Worm (Caenorhabditis elegans) whole organism, late embryonic: ENCODE measurements around the gene ntl-2.

Experiments
- K09A11.1 ChIP-seq: sonication (generic microtip); optimal IDR thresholded peaks from 2 replicates; lab custom pipeline; 2017; ENCODE audit warnings: antibody characterized with exemption, mild to moderate bottlenecking, missing genetic modification characterization, missing compliant biosample characterization; ENCODE audit not compliant: insufficient read depth
- Y22D7AL.16 ChIP-seq: sonication (generic microtip); optimal IDR thresholded peaks from 2 replicates; lab custom pipeline; 2016; ENCODE audit warnings: missing genetic modification characterization, missing compliant biosample characterization
- ama-1 ChIP-seq: fragments of 150-350 bp; optimal IDR thresholded peaks from 2 replicates; lab custom pipeline; 2014
- ceh-14 ChIP-seq: sonication (generic microtip); optimal IDR thresholded peaks from 2 replicates; lab custom pipeline; 2016; ENCODE audit warnings: missing genotype, missing genetic modification characterization, missing compliant biosample characterization
- ceh-22 ChIP-seq: sonication (generic microtip); optimal IDR thresholded peaks from 2 replicates; lab custom pipeline; 2017; ENCODE audit warnings: missing biosample characterization, missing genetic modification characterization
- ceh-31 ChIP-seq: sonication (generic microtip); optimal IDR thresholded peaks from 2 replicates; lab custom pipeline; 2016; ENCODE audit warnings: missing genetic modification characterization, missing compliant biosample characterization
- ceh-34 ChIP-seq: sonication (generic microtip); optimal IDR thresholded peaks from 2 replicates; lab custom pipeline; 2016; ENCODE audit warnings: mild to moderate bottlenecking, missing genetic modification characterization, missing compliant biosample characterization
- ceh-48 ChIP-seq: sonication (generic microtip); optimal IDR thresholded peaks from 2 replicates; lab custom pipeline; 2016; ENCODE audit warnings: missing genetic modification characterization, inconsistent platforms, missing compliant biosample characterization
- ceh-6 ChIP-seq: fragments of 200-800 bp; sonication (Bioruptor generic); optimal IDR thresholded peaks from 2 replicates; lab custom pipeline; 2018; ENCODE audit warnings: mild to moderate bottlenecking, missing genetic modification characterization, missing compliant biosample characterization
- ceh-9 ChIP-seq: sonication (generic microtip); optimal IDR thresholded peaks from 2 replicates; lab custom pipeline; 2016; ENCODE audit warnings: mild to moderate bottlenecking, missing genetic modification characterization, inconsistent platforms, missing compliant biosample characterization
- fkh-10 ChIP-seq: fragments of 150-350 bp; optimal IDR thresholded peaks from 2 replicates; lab custom pipeline; 2014; ENCODE audit warnings: missing biosample characterization, missing genetic modification reagents, missing genetic modification characterization
- gmeb-2 ChIP-seq: sonication (generic microtip); optimal IDR thresholded peaks from 2 replicates; lab custom pipeline; 2016; ENCODE audit warnings: missing genetic modification characterization, inconsistent platforms, missing compliant biosample characterization
- hlh-13 ChIP-seq: fragments of 200-800 bp; sonication (Bioruptor generic); optimal IDR thresholded peaks from 2 replicates; lab custom pipeline; 2018; ENCODE audit warnings: mild to moderate bottlenecking, missing genetic modification characterization, missing compliant biosample characterization
- hlh-15 ChIP-seq: sonication (generic microtip); optimal IDR thresholded peaks from 2 replicates; lab custom pipeline; 2016; ENCODE audit warnings: missing genetic modification characterization, missing compliant biosample characterization
- hlh-6 ChIP-seq: sonication (generic microtip); optimal IDR thresholded peaks from 2 replicates; lab custom pipeline; 2016; ENCODE audit warnings: missing genotype, missing genetic modification characterization, missing compliant biosample characterization
- lim-6 ChIP-seq: sonication (generic microtip); optimal IDR thresholded peaks from 2 replicates; lab custom pipeline; 2016; ENCODE audit warnings: missing genetic modification characterization, missing compliant biosample characterization
- nfya-1 ChIP-seq: sonication (generic microtip); optimal IDR thresholded peaks from 2 replicates; lab custom pipeline; 2017; ENCODE audit warnings: missing genetic modification characterization, mild to moderate bottlenecking, missing compliant biosample characterization, antibody characterized with exemption, moderate library complexity
- nhr-232 ChIP-seq: sonication (generic microtip); optimal IDR thresholded peaks from 2 replicates; lab custom pipeline; 2016; ENCODE audit warnings: missing genetic modification characterization, missing compliant biosample characterization
- odd-2 ChIP-seq: sonication (generic microtip); optimal IDR thresholded peaks from 2 replicates; lab custom pipeline; 2017; ENCODE audit warnings: antibody characterized with exemption, mild to moderate bottlenecking, missing genetic modification characterization, missing compliant biosample characterization
- pat-9 ChIP-seq: fragments of 200-800 bp; sonication (Bioruptor generic); optimal IDR thresholded peaks from 2 replicates; lab custom pipeline; 2018; ENCODE audit warnings: mild to moderate bottlenecking, missing genetic modification characterization, moderate library complexity, missing compliant biosample characterization
- pha-2 ChIP-seq: sonication (generic microtip); optimal IDR thresholded peaks from 2 replicates; lab custom pipeline; 2017; ENCODE audit warnings: mild to moderate bottlenecking, missing genetic modification characterization, missing compliant biosample characterization
- pqm-1 ChIP-seq: sonication (generic microtip); optimal IDR thresholded peaks from 2 replicates; lab custom pipeline; 2016; ENCODE audit warnings: missing genetic modification characterization, missing compliant biosample characterization
- rnt-1 ChIP-seq: sonication (generic microtip); optimal IDR thresholded peaks from 2 replicates; lab custom pipeline; 2016; ENCODE audit warnings: missing genetic modification characterization, missing compliant biosample characterization
- tbx-2 ChIP-seq: sonication (generic microtip); optimal IDR thresholded peaks from 2 replicates; lab custom pipeline; 2016; ENCODE audit warnings: missing genetic modification characterization, missing compliant biosample characterization
- unc-3 ChIP-seq, 2 experiments: fragments of 200-800 bp in 1 of 2; sonication (Bioruptor generic) in 1 of 2; sonication (generic microtip) in 1 of 2; conservative IDR thresholded peaks in 1 of 2; optimal IDR thresholded peaks in 1 of 2; 2 replicates each; pipeline versions ENCODE4 v1.3.6 to Lab custom; 2016 to 2022; ENCODE audit warnings: missing compliant biosample characterization in 2 of 2, missing genetic modification characterization in 2 of 2, missing genetic modification reagents in 1 of 2
- unc-42 ChIP-seq: sonication (generic microtip); optimal IDR thresholded peaks from 2 replicates; lab custom pipeline; 2016; ENCODE audit warnings: missing genotype, missing genetic modification characterization, missing compliant biosample characterization
- unc-55 ChIP-seq: sonication (generic microtip); optimal IDR thresholded peaks from 2 replicates; lab custom pipeline; 2017; ENCODE audit warnings: missing biosample characterization, missing genetic modification reagents, missing genetic modification characterization
- zip-5 ChIP-seq: sonication (generic microtip); optimal IDR thresholded peaks from 2 replicates; lab custom pipeline; 2016; ENCODE audit warnings: missing genetic modification characterization, missing compliant biosample characterization

Gene ntl-2

DNA sequence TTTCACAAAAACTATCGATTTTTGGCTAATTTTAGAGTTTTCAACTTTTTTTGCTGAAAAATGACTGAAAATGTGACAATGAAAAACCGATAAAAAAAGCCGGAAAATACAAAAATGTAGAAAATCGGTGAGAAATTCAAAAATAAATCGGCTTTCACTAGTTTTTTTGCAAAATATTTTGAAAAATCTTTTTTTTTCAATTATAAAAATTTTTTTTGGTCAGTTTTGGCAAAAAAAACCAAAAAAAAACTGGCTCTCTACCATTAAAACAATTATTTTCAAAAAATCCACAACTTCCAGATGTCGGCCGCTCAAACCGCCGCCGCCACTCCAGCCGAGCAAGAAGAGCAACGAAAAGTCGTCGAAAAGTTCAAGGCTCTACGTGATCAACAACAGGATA, 49.8 kb downstream of the ntl-2 start, which contains the start of gene pfd-2:
pfd-2 (plus strand) TSS at position 301 of the 400 bp plus-strand sequence.
- no peak for TF ChIP-seq ama-1 (lab: Kevin White, UChicago)
- no peak for TF ChIP-seq ceh-6 (GFP tag; lab: Kevin White, UChicago)
- TF ChIP-seq unc-42 (tag; lab: Kevin White, UChicago), result no peak
- TF ChIP-seq rnt-1 (tag; lab: Kevin White, UChicago), result no peak
- TF ChIP-seq hlh-15 (tag; lab: Kevin White, UChicago), result no peak
- TF ChIP-seq ceh-22 (tag; lab: Kevin White, UChicago), result no peak
- TF ChIP-seq pat-9 (tag; lab: Kevin White, UChicago), result no peak
- no peak for TF ChIP-seq nfya-1 (tag; lab: Kevin White, UChicago)
- TF ChIP-seq unc-55, result no peak
- no peak for TF ChIP-seq tbx-2 (tag; lab: Kevin White, UChicago)
- TF ChIP-seq odd-2 (tag; lab: Kevin White, UChicago), result no peak
- TF ChIP-seq unc-3 (GFP tag; conservative IDR thresholded peaks at IDR 0.05; lab: Robert Waterston, UW), result no peak
- no peak for TF ChIP-seq unc-3 (tag; optimal IDR thresholded peaks at IDR 0.05; lab: Kevin White, UChicago)
- TF ChIP-seq ceh-9 (tag; lab: Kevin White, UChicago), result no peak
- TF ChIP-seq hlh-13 (GFP tag; lab: Kevin White, UChicago), result no peak

DNA sequence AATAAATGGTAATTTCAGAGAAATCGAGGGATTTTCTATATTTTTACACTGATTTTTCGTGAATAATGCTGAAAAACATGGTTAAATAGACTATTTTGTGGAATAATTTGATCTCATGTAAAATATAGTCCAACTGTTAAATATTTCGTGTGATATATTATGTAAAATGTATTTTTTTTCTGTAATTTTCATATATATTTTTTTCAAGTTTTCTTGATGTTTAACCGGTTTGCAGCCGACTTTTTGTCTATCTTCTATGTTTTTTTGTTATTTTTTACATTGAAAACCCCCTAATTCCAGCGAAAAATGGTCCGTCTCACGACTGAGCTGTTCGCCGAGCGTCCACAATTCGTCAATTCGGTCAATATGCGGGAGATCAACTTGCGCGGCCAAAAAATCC, 52.2 kb downstream of the ntl-2 start, which contains the start of gene mog-2:
mog-2 (plus strand) TSS at position 301 of the 400 bp plus-strand sequence.
- no peak for TF ChIP-seq nhr-232 (tag; lab: Kevin White, UChicago)
- no peak for TF ChIP-seq odd-2 (tag; lab: Kevin White, UChicago)
- no peak for TF ChIP-seq pha-2 (tag; lab: Kevin White, UChicago)
- no peak for TF ChIP-seq pqm-1 (tag; lab: Kevin White, UChicago)
- TF ChIP-seq hlh-6 (tag; lab: Kevin White, UChicago), result no peak
- no peak for TF ChIP-seq K09A11.1
- no peak for TF ChIP-seq ceh-48 (tag; lab: Kevin White, UChicago)
- no peak for TF ChIP-seq ceh-34 (tag; lab: Kevin White, UChicago)
- no peak for TF ChIP-seq Y22D7AL.16 (tag; lab: Kevin White, UChicago)
- no peak for TF ChIP-seq ama-1 (lab: Kevin White, UChicago)
- no peak for TF ChIP-seq zip-5 (tag; lab: Kevin White, UChicago)
- no peak for TF ChIP-seq fkh-10
- no peak for TF ChIP-seq ceh-31
- no peak for TF ChIP-seq gmeb-2
- no peak for TF ChIP-seq lim-6 (tag; lab: Kevin White, UChicago)
- TF ChIP-seq ceh-9 (tag; lab: Kevin White, UChicago), result no peak

DNA sequence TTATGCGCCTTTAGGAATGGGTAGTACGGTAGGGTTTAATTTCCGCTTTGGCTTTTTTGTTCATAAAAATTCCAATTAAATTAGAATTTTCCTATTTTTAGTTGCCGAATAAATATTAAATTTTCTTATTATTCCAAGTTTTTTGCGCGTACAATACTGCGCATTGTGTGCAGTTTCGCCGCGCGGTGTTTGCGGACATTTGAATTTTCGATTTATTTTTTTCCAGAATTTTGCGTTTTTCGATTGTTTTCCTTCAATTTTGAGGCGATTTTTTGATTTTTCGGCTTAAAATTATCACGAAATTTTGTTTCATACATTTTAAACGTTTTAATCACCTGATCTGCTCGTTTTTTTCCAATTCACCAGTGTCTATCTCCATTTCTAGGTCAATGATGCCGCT, 53.4 kb downstream of the ntl-2 start, which contains the start of gene H20J04.6:
H20J04.6 (plus strand) TSS at position 386 of the 400 bp plus-strand sequence.
- TF ChIP-seq unc-42 (tag; lab: Kevin White, UChicago), result peak; percentile 25
- no peak for TF ChIP-seq ceh-14
